Fruit fly (Drosophila melanogaster): Measurements from ENCODE around the gene CG11262.

Gene CG11262

dm6 chr3L:13030055-13030634 lies 35.2 kb downstream of the CG11262 start (continued):
- peak; percentile 39 for TF ChIP-seq grau (tag; optimal IDR thresholded peaks at IDR 0.05)
- TF ChIP-seq hkb (optimal IDR thresholded peaks at IDR 0.05), result no peak
- TF ChIP-seq hkb (GFP tag; IDR thresholded peaks at IDR 0.05), result 0 out of 2 replicates have a peak, but pooled peaks have one; percentile 7
- TF ChIP-seq nmo (GFP tag; optimal IDR thresholded peaks at IDR 0.05), result peak; percentile 15
- TF ChIP-seq fd96Cb (tag; optimal IDR thresholded peaks at IDR 0.05), result peak; percentile 6
- TF ChIP-seq lilli (GFP tag; optimal IDR thresholded peaks at IDR 0.05), result peak; percentile 7
- TF ChIP-seq Kr (GFP tag; optimal IDR thresholded peaks at IDR 0.05), result no peak
- TF ChIP-seq phol (tag; optimal IDR thresholded peaks at IDR 0.05), result peak; percentile 10
- TF ChIP-seq CG17385 (GFP tag; optimal IDR thresholded peaks at IDR 0.05), result no peak
- TF ChIP-seq MTF-1 (GFP tag; optimal IDR thresholded peaks at IDR 0.05; ENCODE audit: borderline replicate concordance), result no peak
- peak; percentile 37 for TF ChIP-seq CG30403 (GFP tag; optimal IDR thresholded peaks at IDR 0.05)
- no peak for TF ChIP-seq amos (GFP tag; IDR thresholded peaks at IDR 0.05; ENCODE audit: partially characterized antibody)
- TF ChIP-seq zen2 (GFP tag; IDR thresholded peaks at IDR 0.05; ENCODE audit: partially characterized antibody), result no peak
- TF ChIP-seq D (optimal IDR thresholded peaks at IDR 0.05), result no peak
- TF ChIP-seq D (GFP tag; optimal IDR thresholded peaks at IDR 0.05), result no peak
- peak; percentile 10 for TF ChIP-seq pum (GFP tag; optimal IDR thresholded peaks at IDR 0.05)
- TF ChIP-seq wdn (GFP tag; IDR thresholded peaks at IDR 0.05), result no peak
- no peak for TF ChIP-seq dimm (GFP tag; IDR thresholded peaks at IDR 0.05)
- TF ChIP-seq danr (GFP tag; IDR thresholded peaks at IDR 0.05), result 0 out of 2 replicates have a peak, but pooled peaks have one; percentile 9
- no peak for TF ChIP-seq Mes4 (GFP tag; optimal IDR thresholded peaks at IDR 0.05)
- peak; percentile 2 for TF ChIP-seq jing (GFP tag; optimal IDR thresholded peaks at IDR 0.05)
- no peak for TF ChIP-seq pb (GFP tag; optimal IDR thresholded peaks at IDR 0.05)
- no peak for TF ChIP-seq MBD-R2 (GFP tag; IDR thresholded peaks at IDR 0.05)
- TF ChIP-seq CG33213 (GFP tag; optimal IDR thresholded peaks at IDR 0.05), result no peak
- TF ChIP-seq CG15269 (tag; optimal IDR thresholded peaks at IDR 0.05), result peak; percentile 48
- no peak for TF ChIP-seq peb (GFP tag; IDR thresholded peaks at IDR 0.05)
- peak; percentile 22 for TF ChIP-seq CG8924 (tag; optimal IDR thresholded peaks at IDR 0.05)
- no peak for TF ChIP-seq CG15073 (GFP tag; optimal IDR thresholded peaks at IDR 0.05)
- no peak for TF ChIP-seq Side (GFP tag; optimal IDR thresholded peaks at IDR 0.05)
- no peak for TF ChIP-seq chm (GFP tag; IDR thresholded peaks at IDR 0.05)
- no peak for TF ChIP-seq prd (optimal IDR thresholded peaks at IDR 0.05)
- TF ChIP-seq prd (GFP tag; IDR thresholded peaks at IDR 0.05), result peak; percentile 39; the same call in 1 of the 3 replicates
- TF ChIP-seq CG11695 (GFP tag; IDR thresholded peaks at IDR 0.05), result no peak
- no peak for TF ChIP-seq eyg (GFP tag; optimal IDR thresholded peaks at IDR 0.05)
- no peak for TF ChIP-seq cas (GFP tag; IDR thresholded peaks at IDR 0.05)
- TF ChIP-seq trh (GFP tag; optimal IDR thresholded peaks at IDR 0.05), result no peak
- no peak for TF ChIP-seq Blimp-1 (GFP tag; optimal IDR thresholded peaks at IDR 0.05)
- TF ChIP-seq fd64A (GFP tag; optimal IDR thresholded peaks at IDR 0.05), result no peak
- TF ChIP-seq pita (GFP tag; optimal IDR thresholded peaks at IDR 0.05), result no peak
- no peak for TF ChIP-seq CG4328 (GFP tag; optimal IDR thresholded peaks at IDR 0.05)
- no peak for TF ChIP-seq CG6765 (GFP tag; optimal IDR thresholded peaks at IDR 0.05)
- TF ChIP-seq oc (tag; optimal IDR thresholded peaks at IDR 0.05), result peak; percentile 40
- TF ChIP-seq dan (GFP tag; IDR thresholded peaks at IDR 0.05), result no peak
- TF ChIP-seq inv (GFP tag; IDR thresholded peaks at IDR 0.05; ENCODE audit: partially characterized antibody), result no peak
- no peak for TF ChIP-seq Hmr (GFP tag; optimal IDR thresholded peaks at IDR 0.05)
- no peak for TF ChIP-seq mam (GFP tag; optimal IDR thresholded peaks at IDR 0.05)
- TF ChIP-seq CG7556 (GFP tag; optimal IDR thresholded peaks at IDR 0.05), result peak; percentile 16
- TF ChIP-seq Fer3 (tag; optimal IDR thresholded peaks at IDR 0.05), result no peak
- no peak for TF ChIP-seq caup (GFP tag; optimal IDR thresholded peaks at IDR 0.05; ENCODE audit: severe bottlenecking)
- peak; percentile 61 for TF ChIP-seq Med (GFP tag)
- 0 out of 3 replicates have a peak, but pooled peaks have one; percentile 22 for TF ChIP-seq ci (GFP tag; IDR thresholded peaks at IDR 0.05)

Measured in whole organism, embryonic.